Fruit fly (Drosophila melanogaster) whole organism, prepupa: ENCODE results near the gene Mpp6.

Source experiments
- Blimp-1 ChIP-seq: fragments of 200-800 bp; sonication (Bioruptor generic); optimal IDR thresholded peaks from 3 replicates; lab custom pipeline; 2017; ENCODE audit warnings: missing biosample characterization, missing genetic modification characterization, mild to moderate bottlenecking, moderate library complexity, missing genetic modification reagents
- CG10631 ChIP-seq: fragments of 200-800 bp; sonication (Bioruptor generic); optimal IDR thresholded peaks from 2 replicates; lab custom pipeline; 2016; ENCODE audit warnings: missing biosample characterization, missing genetic modification characterization
- CG10669 ChIP-seq: fragments of 200-800 bp; sonication (Bioruptor generic); optimal IDR thresholded peaks from 3 replicates; lab custom pipeline; 2018; ENCODE audit warnings: missing biosample characterization, mild to moderate bottlenecking, missing genetic modification characterization, moderate library complexity
- CG11762 ChIP-seq: fragments of 200-800 bp; sonication (Bioruptor generic); optimal IDR thresholded peaks from 3 replicates; lab custom pipeline; 2016; ENCODE audit warnings: missing biosample characterization, missing genetic modification characterization; ENCODE audit not compliant: insufficient read depth
- CG11902 ChIP-seq: fragments of 200-800 bp; sonication (Bioruptor generic); optimal IDR thresholded peaks from 3 replicates; lab custom pipeline; 2016; ENCODE audit warnings: missing biosample characterization, missing genetic modification characterization
- CG15336 ChIP-seq: fragments of 200-800 bp; sonication (Bioruptor generic); IDR thresholded peaks from 2 replicates; pipeline ENCODE4 v1.3.6; 2022; ENCODE audit warnings: missing biosample characterization, missing genetic modification characterization
- CG1621 ChIP-seq: fragments of 200-800 bp; sonication (Bioruptor generic); optimal IDR thresholded peaks from 3 replicates; lab custom pipeline; 2018; ENCODE audit warnings: missing biosample characterization, mild to moderate bottlenecking, missing genetic modification characterization
- CG3032 ChIP-seq: fragments of 200-800 bp; optimal IDR thresholded peaks from 2 replicates; lab custom pipeline; 2019; ENCODE audit warnings: missing biosample characterization, mild to moderate bottlenecking, missing genetic modification characterization, moderate library complexity
- CG31627 ChIP-seq: fragments of 200-800 bp; sonication (Bioruptor generic); optimal IDR thresholded peaks from 3 replicates; lab custom pipeline; 2016; ENCODE audit warnings: missing biosample characterization, missing genetic modification characterization
- CG34406 ChIP-seq: fragments of 200-800 bp; sonication (Bioruptor generic); optimal IDR thresholded peaks from 3 replicates; lab custom pipeline; 2016; ENCODE audit warnings: missing biosample characterization, missing genetic modification characterization
- CG3919 ChIP-seq: fragments of 200-800 bp; sonication (Bioruptor generic); optimal IDR thresholded peaks from 3 replicates; lab custom pipeline; 2016; ENCODE audit warnings: missing biosample characterization, missing genetic modification characterization
- CG6792 ChIP-seq: fragments of 200-800 bp; sonication (Bioruptor generic); optimal IDR thresholded peaks from 3 replicates; lab custom pipeline; 2016; ENCODE audit warnings: missing biosample characterization, missing genetic modification characterization
- CG6808 ChIP-seq: fragments of 200-800 bp; sonication (Bioruptor generic); optimal IDR thresholded peaks from 3 replicates; lab custom pipeline; 2017; ENCODE audit warnings: missing biosample characterization, missing genetic modification characterization, mild to moderate bottlenecking, moderate library complexity, missing genetic modification reagents
- CG6854 ChIP-seq: fragments of 200-800 bp; sonication (Bioruptor generic); optimal IDR thresholded peaks from 2 replicates; lab custom pipeline; 2017; ENCODE audit warnings: missing biosample characterization, mild to moderate bottlenecking, missing genetic modification characterization
- CG8119 ChIP-seq: fragments of 200-800 bp; sonication (Bioruptor generic); IDR thresholded peaks from 3 replicates; pipeline ENCODE4 v1.3.6; 2022; ENCODE audit warnings: missing biosample characterization, missing genetic modification characterization
- CG8632 ChIP-seq: fragments of 200-800 bp; sonication (Bioruptor generic); optimal IDR thresholded peaks from 3 replicates; lab custom pipeline; 2016; ENCODE audit warnings: missing biosample characterization, missing genetic modification characterization
- CG9139 ChIP-seq: fragments of 200-800 bp; sonication (Bioruptor generic); optimal IDR thresholded peaks from 3 replicates; lab custom pipeline; 2017; ENCODE audit warnings: missing biosample characterization, mild to moderate bottlenecking, missing genetic modification characterization
- Ets21C ChIP-seq: fragments of 200-800 bp; sonication (Bioruptor generic); optimal IDR thresholded peaks from 3 replicates; lab custom pipeline; 2016; ENCODE audit warnings: missing biosample characterization, missing genetic modification characterization
- Ets96B ChIP-seq: fragments of 200-800 bp; optimal IDR thresholded peaks from 2 replicates; lab custom pipeline; 2019; ENCODE audit warnings: missing biosample characterization, mild to moderate bottlenecking, missing genetic modification characterization, moderate library complexity
- Gug ChIP-seq: fragments of 200-800 bp; sonication (Bioruptor generic); IDR thresholded peaks from 2 replicates; pipeline ENCODE4 v1.3.6; 2022; ENCODE audit warnings: missing biosample characterization, missing genetic modification characterization
- Hr39 ChIP-seq: fragments of 200-800 bp; sonication (Bioruptor generic); optimal IDR thresholded peaks from 2 replicates; lab custom pipeline; 2016; ENCODE audit warnings: missing biosample characterization, missing genetic modification characterization
- OdsH ChIP-seq: fragments of 200-800 bp; sonication (Bioruptor generic); optimal IDR thresholded peaks from 3 replicates; lab custom pipeline; 2016; ENCODE audit warnings: missing biosample characterization, missing genetic modification characterization
- Smox ChIP-seq: fragments of 200-800 bp; sonication (Bioruptor generic); optimal IDR thresholded peaks from 3 replicates; lab custom pipeline; 2016; ENCODE audit warnings: missing biosample characterization, missing genetic modification characterization
- Sox102F ChIP-seq: fragments of 200-800 bp; sonication (Bioruptor generic); optimal IDR thresholded peaks from 2 replicates; lab custom pipeline; 2016; ENCODE audit warnings: missing biosample characterization, mild to moderate bottlenecking, missing genetic modification characterization
- Sox14 ChIP-seq: fragments of 200-800 bp; sonication (Bioruptor generic); optimal IDR thresholded peaks from 3 replicates; lab custom pipeline; 2016; ENCODE audit warnings: missing biosample characterization, missing genetic modification characterization
- achi ChIP-seq: fragments of 200-800 bp; sonication (Bioruptor generic); optimal IDR thresholded peaks from 3 replicates; lab custom pipeline; 2016; ENCODE audit warnings: missing biosample characterization, missing genetic modification characterization
- acj6 ChIP-seq: fragments of 200-800 bp; sonication (Bioruptor generic); optimal IDR thresholded peaks from 3 replicates; lab custom pipeline; 2016; ENCODE audit warnings: missing biosample characterization, missing genetic modification characterization
- dac ChIP-seq: fragments of 200-800 bp; sonication (Bioruptor generic); optimal IDR thresholded peaks from 2 replicates; lab custom pipeline; 2017; ENCODE audit warnings: missing biosample characterization, mild to moderate bottlenecking, missing genetic modification characterization
- dsx ChIP-seq: fragments of 200-800 bp; optimal IDR thresholded peaks from 3 replicates; lab custom pipeline; 2019; ENCODE audit warnings: missing biosample characterization, mild to moderate bottlenecking, missing genetic modification characterization, moderate library complexity; ENCODE audit not compliant: poor library complexity, severe bottlenecking
- eg ChIP-seq: fragments of 200-800 bp; sonication (Bioruptor generic); IDR thresholded peaks from 3 replicates; pipeline ENCODE4 v1.3.6; 2022; ENCODE audit warnings: missing biosample characterization, missing genetic modification characterization
- esn ChIP-seq: fragments of 200-800 bp; sonication (Bioruptor generic); optimal IDR thresholded peaks from 2 replicates; lab custom pipeline; 2016; ENCODE audit warnings: missing biosample characterization, mild to moderate bottlenecking, missing genetic modification characterization, moderate library complexity
- fd59A ChIP-seq: fragments of 200-800 bp; sonication (Bioruptor generic); optimal IDR thresholded peaks from 2 replicates; lab custom pipeline; 2017; ENCODE audit warnings: missing biosample characterization, mild to moderate bottlenecking, missing genetic modification characterization, missing genetic modification reagents
- fd85E ChIP-seq: fragments of 200-800 bp; sonication (Bioruptor generic); optimal IDR thresholded peaks from 3 replicates; lab custom pipeline; 2016; ENCODE audit warnings: missing biosample characterization, missing genetic modification characterization
- fkh ChIP-seq: fragments of 200-800 bp; sonication (Bioruptor generic); optimal IDR thresholded peaks from 3 replicates; lab custom pipeline; 2017; ENCODE audit warnings: missing biosample characterization, mild to moderate bottlenecking, missing genetic modification characterization, moderate library complexity
- lz ChIP-seq: fragments of 200-800 bp; sonication (Bioruptor generic); optimal IDR thresholded peaks from 3 replicates; lab custom pipeline; 2016; ENCODE audit warnings: missing biosample characterization, missing genetic modification characterization
- net ChIP-seq: fragments of 200-800 bp; sonication (Bioruptor generic); optimal IDR thresholded peaks from 3 replicates; lab custom pipeline; 2016; ENCODE audit warnings: missing biosample characterization, missing genetic modification characterization
- pdm3 ChIP-seq: fragments of 200-800 bp; sonication (Bioruptor generic); optimal IDR thresholded peaks from 3 replicates; lab custom pipeline; 2016; ENCODE audit warnings: missing biosample characterization, missing genetic modification characterization
- salr ChIP-seq, 2 experiments: fragments of 200-800 bp; sonication (Bioruptor generic); optimal IDR thresholded peaks; 3 replicates each; lab custom pipeline; 2016 to 2018; ENCODE audit warnings: missing biosample characterization in 2 of 2, missing genetic modification characterization in 2 of 2, mild to moderate bottlenecking in 1 of 2
- spab ChIP-seq: fragments of 200-800 bp; sonication (Bioruptor generic); optimal IDR thresholded peaks from 2 replicates; lab custom pipeline; 2017; ENCODE audit warnings: missing biosample characterization, mild to moderate bottlenecking, missing genetic modification characterization, missing genetic modification reagents
- ss ChIP-seq, 2 experiments: fragments of 200-800 bp; sonication (Bioruptor generic); optimal IDR thresholded peaks; 2 replicates in 1 of 2; 3 replicates in 1 of 2; lab custom pipeline; 2017 to 2018; ENCODE audit warnings: mild to moderate bottlenecking in 2 of 2, missing biosample characterization in 2 of 2, missing genetic modification characterization in 2 of 2, moderate library complexity in 1 of 2
- svp ChIP-seq: fragments of 200-800 bp; sonication (Bioruptor generic); peaks from one replicate; lab custom pipeline; 2016; ENCODE audit warnings: missing biosample characterization, missing genetic modification characterization
- topi ChIP-seq: fragments of 200-800 bp; sonication (Bioruptor generic); optimal IDR thresholded peaks from 3 replicates; lab custom pipeline; 2016; ENCODE audit warnings: missing biosample characterization, missing genetic modification characterization
- vri ChIP-seq: fragments of 200-800 bp; sonication (Bioruptor generic); optimal IDR thresholded peaks from 3 replicates; lab custom pipeline; 2016; ENCODE audit warnings: missing biosample characterization, mild to moderate bottlenecking, missing genetic modification characterization

Mpp6 gene

dm6 chr2L:21149053-21149452 is 7.0 kb upstream of the Mpp6 start (continued):
- TF ChIP-seq ss (GFP tag; optimal IDR thresholded peaks at IDR 0.05; lab: Kevin White, UChicago) (no peak), Sox14 (no peak), lz (GFP tag; lab: Kevin White, UChicago) (peak; percentile 35), svp (GFP tag; lab: Kevin White, UChicago) (no peak), CG15336 (GFP tag; lab: Robert Waterston, UW) (peak; percentile 71), dsx (no peak), dac (GFP tag; lab: Kevin White, UChicago) (no peak), CG6792 (no peak), fd85E (GFP tag; lab: Kevin White, UChicago) (no peak), Blimp-1 (no peak), OdsH (GFP tag; lab: Kevin White, UChicago) (no peak), pdm3 (no peak)
- TF ChIP-seq, all 60 proteins: peak for 11

- TF ChIP-seq CG11902 (GFP tag; lab: Kevin White, UChicago) (no peak), dac (GFP tag; lab: Kevin White, UChicago) (no peak), esn (GFP tag; lab: Kevin White, UChicago) (no peak), CG15336 (GFP tag; lab: Robert Waterston, UW) (no peak), CG3919 (no peak), CG6854 (GFP tag; lab: Kevin White, UChicago) (no peak), CG11762 (GFP tag; lab: Kevin White, UChicago) (no peak), Ets21C (GFP tag; lab: Kevin White, UChicago) (no peak), Hr39 (GFP tag; lab: Kevin White, UChicago) (no peak), vri (GFP tag; lab: Kevin White, UChicago) (no peak), acj6 (no peak), achi (GFP tag; lab: Kevin White, UChicago) (no peak), CG10669 (GFP tag; lab: Kevin White, UChicago) (no peak), CG31627 (GFP tag; lab: Kevin White, UChicago) (no peak), salr (GFP tag; optimal IDR thresholded peaks at IDR 0.05; lab: Kevin White, UChicago) (no peak)
- TF ChIP-seq, all 60 proteins: peak for 0
Measured at dm6 chr2L:21153844-21154243, 2.2 kb upstream of the Mpp6 start.

dm6 chr2L:21158554-21158953 is 2.5 kb downstream of the Mpp6 start, which contains the start of the genes Coq3 and Pld3:
Gene Coq3 (minus strand): TSS chr2L:21158611.
Gene Pld3 (plus strand): TSS chr2L:21158847.
- TF ChIP-seq esn (GFP tag; lab: Kevin White, UChicago) (peak; percentile 97), net (GFP tag; lab: Kevin White, UChicago) (peak; percentile 95), Ets21C (GFP tag; lab: Kevin White, UChicago) (peak; percentile 90), spab (peak; percentile 82), Sox102F (GFP tag; lab: Kevin White, UChicago) (peak; percentile 96), lz (GFP tag; lab: Kevin White, UChicago) (peak; percentile 94), fd85E (GFP tag; lab: Kevin White, UChicago) (peak; percentile 74), CG8119 (GFP tag; lab: Robert Waterston, UW) (peak; percentile 88; the same call in 2 of the 3 replicates), dac (GFP tag; lab: Kevin White, UChicago) (peak; percentile 87), CG6808 (peak; percentile 89), eg (GFP tag; lab: Robert Waterston, UW) (peak; percentile 95), Gug (GFP tag; lab: Robert Waterston, UW) (peak; percentile 88), Ets96B (tag; lab: Kevin White, UChicago) (peak; percentile 91), Hr39 (GFP tag; lab: Kevin White, UChicago) (peak; percentile 94), CG1621 (peak; percentile 87), CG3032 (tag; lab: Kevin White, UChicago) (peak; percentile 93), fkh (GFP tag; lab: Kevin White, UChicago) (peak; percentile 80), CG3919 (peak; percentile 96), Smox (peak; percentile 95), OdsH (GFP tag; lab: Kevin White, UChicago) (peak; percentile 97), dsx (peak; percentile 88), salr (GFP tag; optimal IDR thresholded peaks at IDR 0.05; lab: Kevin White, UChicago) (peak; percentile 82 to 91), CG9139 (GFP tag; lab: Kevin White, UChicago) (peak; percentile 80), CG34406 (GFP tag; lab: Kevin White, UChicago) (peak; percentile 95), fd59A (peak; percentile 82), CG31627 (GFP tag; lab: Kevin White, UChicago) (peak; percentile 94), CG10669 (GFP tag; lab: Kevin White, UChicago) (peak; percentile 89), CG6854 (GFP tag; lab: Kevin White, UChicago) (peak; percentile 87), CG15336 (GFP tag; lab: Robert Waterston, UW) (peak; percentile 88), svp (GFP tag; lab: Kevin White, UChicago) (no peak), ss (GFP tag; optimal IDR thresholded peaks at IDR 0.05; lab: Kevin White, UChicago) (peak; percentile 78 to 89), CG8632 (GFP tag; lab: Kevin White, UChicago) (peak; percentile 95), achi (GFP tag; lab: Kevin White, UChicago) (peak; percentile 98), topi (GFP tag; lab: Kevin White, UChicago) (peak; percentile 94), CG10631 (GFP tag; lab: Kevin White, UChicago) (peak; percentile 96), CG11762 (GFP tag; lab: Kevin White, UChicago) (peak; percentile 92), pdm3 (peak; percentile 95), vri (GFP tag; lab: Kevin White, UChicago) (peak; percentile 94)
